Fruit fly (Drosophila melanogaster) whole organism, adult: ENCODE results near the gene Blos2.

Experiments
- CG11617 ChIP-seq: fragments of 200-800 bp; sonication (Bioruptor generic); optimal IDR thresholded peaks from 2 replicates; lab custom pipeline; 2017; ENCODE audit warnings: mild to moderate bottlenecking, missing biosample characterization, missing genetic modification reagents, missing genetic modification characterization
- CG12768 ChIP-seq: fragments of 200-800 bp; sonication (Bioruptor generic); optimal IDR thresholded peaks from 2 replicates; lab custom pipeline; 2017; ENCODE audit warnings: missing biosample characterization, missing genetic modification characterization, mild to moderate bottlenecking, moderate library complexity, missing genetic modification reagents
- CG14711 ChIP-seq: fragments of 200-800 bp; sonication (Bioruptor generic); optimal IDR thresholded peaks from 2 replicates; lab custom pipeline; 2018; ENCODE audit warnings: missing biosample characterization, mild to moderate bottlenecking, missing genetic modification characterization, moderate library complexity
- CG1620 ChIP-seq: fragments of 200-800 bp; sonication (Bioruptor generic); optimal IDR thresholded peaks from 2 replicates; lab custom pipeline; 2016; ENCODE audit warnings: missing biosample characterization, missing genetic modification characterization
- CG33017 ChIP-seq: fragments of 200-800 bp; sonication (Bioruptor generic); optimal IDR thresholded peaks from 2 replicates; lab custom pipeline; 2018; ENCODE audit warnings: missing biosample characterization, mild to moderate bottlenecking, missing genetic modification characterization, moderate library complexity
- CG5204 ChIP-seq: fragments of 200-800 bp; sonication (Bioruptor generic); optimal IDR thresholded peaks from 2 replicates; lab custom pipeline; 2016; ENCODE audit warnings: missing biosample characterization, missing genetic modification characterization
- CG7045 ChIP-seq: fragments of 200-800 bp; sonication (Bioruptor generic); optimal IDR thresholded peaks from 2 replicates; lab custom pipeline; 2017; ENCODE audit warnings: missing biosample characterization, mild to moderate bottlenecking, missing genetic modification characterization
- CG7101 ChIP-seq: fragments of 200-800 bp; sonication (Bioruptor generic); optimal IDR thresholded peaks from 2 replicates; lab custom pipeline; 2018; ENCODE audit warnings: missing biosample characterization, mild to moderate bottlenecking, missing genetic modification characterization, moderate library complexity
- Clk ChIP-seq: fragments of 200-800 bp; sonication (Bioruptor generic); optimal IDR thresholded peaks from 2 replicates; lab custom pipeline; 2017; ENCODE audit warnings: missing biosample characterization, missing genetic modification characterization
- Crg-1 ChIP-seq: fragments of 200-800 bp; sonication (Bioruptor generic); optimal IDR thresholded peaks from 2 replicates; lab custom pipeline; 2016; ENCODE audit warnings: missing biosample characterization, missing genetic modification characterization
- Hr96 ChIP-seq: fragments of 200-800 bp; sonication (Bioruptor generic); optimal IDR thresholded peaks from 2 replicates; lab custom pipeline; 2016; ENCODE audit warnings: missing biosample characterization, missing genetic modification characterization
- Mnt ChIP-seq: fragments of 200-800 bp; sonication (Bioruptor generic); optimal IDR thresholded peaks from 2 replicates; lab custom pipeline; 2016; ENCODE audit warnings: missing biosample characterization, mild to moderate bottlenecking, missing genetic modification characterization
- bab1 ChIP-seq: fragments of 200-800 bp; sonication (Bioruptor generic); optimal IDR thresholded peaks from 3 replicates; lab custom pipeline; 2019; ENCODE audit warnings: missing biosample characterization, mild to moderate bottlenecking, missing genetic modification characterization, moderate library complexity
- cic ChIP-seq: fragments of 200-800 bp; sonication (Bioruptor generic); optimal IDR thresholded peaks from 2 replicates; lab custom pipeline; 2017; ENCODE audit warnings: missing biosample characterization, mild to moderate bottlenecking, missing genetic modification characterization, moderate library complexity
- cnc ChIP-seq, 2 experiments: fragments of >200 bp; optimal IDR thresholded peaks; 2 replicates each; lab custom pipeline; 2017
- kay ChIP-seq: fragments of 200-800 bp; sonication (Bioruptor generic); peaks from one replicate; lab custom pipeline; 2016; ENCODE audit warnings: missing biosample characterization, missing genetic modification characterization, borderline replicate concordance
- ovo ChIP-seq: fragments of 200-800 bp; sonication (Bioruptor generic); optimal IDR thresholded peaks from 2 replicates; lab custom pipeline; 2016; ENCODE audit warnings: missing biosample characterization, missing genetic modification characterization
- pad ChIP-seq: fragments of 200-800 bp; sonication (Bioruptor generic); optimal IDR thresholded peaks from 3 replicates; lab custom pipeline; 2017; ENCODE audit warnings: missing biosample characterization, missing genetic modification characterization, mild to moderate bottlenecking, moderate library complexity, missing genetic modification reagents
- tj ChIP-seq: fragments of 200-800 bp; sonication (Bioruptor generic); optimal IDR thresholded peaks from 3 replicates; lab custom pipeline; 2017; ENCODE audit warnings: missing biosample characterization, mild to moderate bottlenecking, missing genetic modification characterization, moderate library complexity
- toe ChIP-seq: fragments of 200-800 bp; sonication (Bioruptor generic); optimal IDR thresholded peaks from 2 replicates; lab custom pipeline; 2016; ENCODE audit warnings: missing biosample characterization, missing genetic modification characterization

Blos2 gene

dm6 chr3L:11107935-11108334, 46.6 kb downstream of the Blos2 start, which contains the start of gene CG12522:
TSS of gene CG12522 (plus strand) at chr3L:11108235.
- TF ChIP-seq tj (GFP tag; lab: Kevin White, UChicago) (no peak), toe (GFP tag; lab: Kevin White, UChicago) (no peak), CG11617 (no peak), CG1620 (no peak), Mnt (GFP tag; lab: Kevin White, UChicago) (no peak), cnc (optimal IDR thresholded peaks at IDR 0.05; lab: Kevin White, UChicago) (no peak), CG12768 (GFP tag; lab: Kevin White, UChicago) (no peak), CG14711 (no peak), ovo (GFP tag; lab: Kevin White, UChicago) (no peak), Crg-1 (GFP tag; lab: Kevin White, UChicago) (no peak), CG5204 (GFP tag; lab: Kevin White, UChicago) (no peak), CG33017 (tag; lab: Kevin White, UChicago) (no peak), bab1 (no peak), Hr96 (GFP tag; lab: Kevin White, UChicago) (no peak)

- TF ChIP-seq Crg-1 (GFP tag; lab: Kevin White, UChicago) (no peak), CG1620 (no peak), kay (GFP tag; lab: Kevin White, UChicago) (no peak), CG14711 (no peak), Hr96 (GFP tag; lab: Kevin White, UChicago) (no peak), pad (GFP tag; lab: Kevin White, UChicago) (no peak), toe (GFP tag; lab: Kevin White, UChicago) (no peak), CG33017 (tag; lab: Kevin White, UChicago) (no peak), ovo (GFP tag; lab: Kevin White, UChicago) (no peak), tj (GFP tag; lab: Kevin White, UChicago) (no peak), Mnt (GFP tag; lab: Kevin White, UChicago) (no peak), Clk (GFP tag; lab: Kevin White, UChicago) (no peak), CG5204 (GFP tag; lab: Kevin White, UChicago) (no peak), cic (GFP tag; lab: Kevin White, UChicago) (no peak), CG7045 (GFP tag; lab: Kevin White, UChicago) (no peak), CG7101 (tag; lab: Kevin White, UChicago) (no peak)
These were observed 48.1 kb downstream of the Blos2 start, which contains the start of the genes CG34012 and emei for dm6 chr3L:11109454-11109853. TSS of gene CG34012 (minus strand) at chr3L:11109505. TSS of gene emei (plus strand) at chr3L:11109690.
